Fruit fly (Drosophila melanogaster) whole organism: ENCODE results near the gene Sytbeta.

Experiments
- pan ChIP-seq: fragments of >200 bp; optimal IDR thresholded peaks from 2 replicates; lab custom pipeline; 2017
- psq ChIP-seq: fragments of >200 bp; optimal IDR thresholded peaks from 2 replicates; lab custom pipeline; 2017

DNA sequence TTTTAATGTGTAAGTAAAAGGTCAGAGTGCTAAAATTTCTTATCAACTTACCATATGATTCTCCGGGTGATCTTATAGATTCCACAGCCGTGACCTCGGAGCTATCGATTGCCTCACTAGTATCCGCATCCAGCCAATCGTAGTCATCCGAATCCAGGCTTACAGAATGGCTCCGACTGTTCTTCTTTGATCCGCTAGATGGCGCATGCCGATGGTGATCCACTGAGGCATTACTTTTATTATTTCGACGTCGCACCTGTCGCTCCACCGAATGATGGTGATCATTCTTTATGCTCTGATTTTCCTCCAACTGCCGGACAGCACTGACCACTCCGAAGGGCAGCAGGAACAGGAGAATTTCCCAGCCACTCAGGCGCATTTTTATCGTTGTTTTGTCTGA lies 53.6 kb downstream of the Sytbeta start:
- no peak for TF ChIP-seq psq (lab: Kevin White, UChicago)
- no peak for TF ChIP-seq pan
